Fruit fly (Drosophila melanogaster): ENCODE measurements around the gene bark.

bark gene

DNA sequence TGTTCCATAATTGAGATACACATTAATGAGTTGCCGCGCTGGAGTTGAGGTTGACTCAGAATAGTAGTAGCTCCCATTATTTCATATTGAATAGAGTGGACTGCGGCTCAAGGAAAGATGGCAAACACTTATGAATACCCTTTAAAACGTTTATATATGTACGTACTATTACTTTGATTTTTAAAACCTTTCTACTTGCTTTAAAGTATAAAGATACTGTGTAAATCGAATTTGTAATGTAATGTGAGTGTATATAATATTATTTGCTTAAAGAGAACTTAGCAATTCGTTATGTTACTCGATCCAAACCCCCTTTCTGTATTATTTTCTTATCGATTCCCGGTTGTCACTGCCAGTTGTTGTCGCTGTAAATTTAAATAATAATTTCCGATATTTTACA is 64.3 kb downstream of the bark start:
- TF ChIP-seq HLH106 (tag; optimal IDR thresholded peaks at IDR 0.05), result no peak
- no peak for TF ChIP-seq Myc (optimal IDR thresholded peaks at IDR 0.05)
- no peak for TF ChIP-seq dsf (GFP tag; optimal IDR thresholded peaks at IDR 0.05; ENCODE audit: borderline replicate concordance)
- TF ChIP-seq CG9705 (GFP tag; optimal IDR thresholded peaks at IDR 0.05), result no peak
- TF ChIP-seq foxo (GFP tag; optimal IDR thresholded peaks at IDR 0.05), result no peak
- TF ChIP-seq Hr83 (GFP tag; optimal IDR thresholded peaks at IDR 0.05; ENCODE audit: poor library complexity, severe bottlenecking), result no peak

DNA sequence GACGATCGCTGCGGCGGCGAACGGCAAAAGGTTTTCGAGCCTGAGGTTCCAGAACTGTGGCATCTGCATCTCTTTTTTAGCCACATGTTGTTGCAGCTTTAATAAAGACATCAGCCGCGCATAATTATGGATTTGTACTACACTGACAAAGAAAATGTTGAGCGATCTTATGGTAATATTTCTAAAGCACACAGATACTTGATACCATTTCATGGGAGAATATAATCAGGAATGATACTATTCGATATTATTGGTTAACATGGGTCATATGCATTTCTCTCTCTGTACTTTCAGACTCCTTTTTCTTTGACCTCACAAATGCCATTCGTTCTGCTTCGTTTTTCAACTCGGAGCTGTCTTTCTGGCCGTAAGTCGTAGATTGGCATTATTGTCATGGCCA is 65.2 kb downstream of the bark start:
- no peak for TF ChIP-seq GATAd (GFP tag; optimal IDR thresholded peaks at IDR 0.05)
- TF ChIP-seq OdsH (GFP tag; optimal IDR thresholded peaks at IDR 0.05), result no peak
- TF ChIP-seq fru (GFP tag; optimal IDR thresholded peaks at IDR 0.05), result peak; percentile 6
- peak; percentile 36 for TF ChIP-seq HLH106 (tag; optimal IDR thresholded peaks at IDR 0.05)
- peak; percentile 4 for TF ChIP-seq rgr (GFP tag; optimal IDR thresholded peaks at IDR 0.05)
- peak; percentile 28 for TF ChIP-seq h (GFP tag; optimal IDR thresholded peaks at IDR 0.05)
- peak in 1 of 2 experiments; percentile 35 for TF ChIP-seq foxo (GFP tag; optimal IDR thresholded peaks at IDR 0.05)
- TF ChIP-seq Hnf4 (GFP tag; optimal IDR thresholded peaks at IDR 0.05), result peak; percentile 7
- TF ChIP-seq ey (GFP tag; optimal IDR thresholded peaks at IDR 0.05), result no peak

All from whole organism, wandering third instar larva.